Fruit fly (Drosophila melanogaster): ENCODE measurements around the gene Kaz-m1.

DNA sequence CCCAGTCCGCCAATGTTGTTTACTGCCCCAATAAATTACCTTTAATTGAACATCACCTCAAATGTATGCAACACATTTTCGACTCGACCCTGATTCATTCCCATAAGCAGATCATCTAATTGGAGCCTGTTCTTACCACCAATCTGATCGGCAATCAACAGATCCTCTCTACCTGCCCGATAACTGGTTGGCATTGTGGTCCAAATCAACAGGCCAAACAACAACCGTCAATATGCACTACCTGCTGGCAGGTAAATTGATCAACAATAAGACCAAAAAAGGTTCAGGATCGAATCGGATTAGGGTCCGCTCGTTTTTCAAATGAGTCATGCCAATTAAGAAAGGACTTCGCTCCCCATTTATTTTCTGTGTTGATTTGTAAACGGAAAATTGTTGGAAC, 8.7 kb downstream of the Kaz-m1 start:
- TF ChIP-seq HLH106 (tag; optimal IDR thresholded peaks at IDR 0.05) (no peak), Mio (GFP tag; optimal IDR thresholded peaks at IDR 0.05) (no peak), CrebA (GFP tag; optimal IDR thresholded peaks at IDR 0.05; ENCODE audit: borderline replicate concordance) (no peak), dsf (GFP tag; optimal IDR thresholded peaks at IDR 0.05; ENCODE audit: borderline replicate concordance) (no peak), lola (GFP tag; optimal IDR thresholded peaks at IDR 0.05) (no peak), h (GFP tag; optimal IDR thresholded peaks at IDR 0.05) (no peak), dl (GFP tag; optimal IDR thresholded peaks at IDR 0.05; ENCODE audit: insufficient read depth in 1 of 2, partially characterized antibody in 2 of 2) (no peak), Dfd (GFP tag; optimal IDR thresholded peaks at IDR 0.05) (no peak), br (GFP tag; optimal IDR thresholded peaks at IDR 0.05) (no peak), OdsH (GFP tag; optimal IDR thresholded peaks at IDR 0.05) (no peak), foxo (GFP tag; optimal IDR thresholded peaks at IDR 0.05) (no peak), Dif (GFP tag; optimal IDR thresholded peaks at IDR 0.05; ENCODE audit: partially characterized antibody) (no peak), usp (GFP tag; optimal IDR thresholded peaks at IDR 0.05) (no peak), sage (GFP tag; optimal IDR thresholded peaks at IDR 0.05) (no peak)

Data from whole organism, wandering third instar larva.